Worm (Caenorhabditis elegans) whole organism, late embryonic: Measurements from ENCODE around the gene srf-3.

Experiments used
- C08G9.2 ChIP-seq: sonication (generic microtip); optimal IDR thresholded peaks from 2 replicates; lab custom pipeline; 2016; ENCODE audit warnings: mild to moderate bottlenecking, missing genetic modification characterization, moderate library complexity, missing compliant biosample characterization
- C38D4.7 ChIP-seq: fragments of 200-800 bp; sonication (Bioruptor generic); optimal IDR thresholded peaks from 2 replicates; lab custom pipeline; 2018; ENCODE audit warnings: mild to moderate bottlenecking, missing genetic modification characterization, moderate library complexity, missing compliant biosample characterization
- F13H6.1 ChIP-seq: sonication (generic microtip); optimal IDR thresholded peaks from 2 replicates; lab custom pipeline; 2016; ENCODE audit warnings: missing genetic modification characterization, missing compliant biosample characterization
- Y22D7AL.16 ChIP-seq: sonication (generic microtip); optimal IDR thresholded peaks from 2 replicates; lab custom pipeline; 2016; ENCODE audit warnings: missing genetic modification characterization, missing compliant biosample characterization
- ceh-14 ChIP-seq: sonication (generic microtip); optimal IDR thresholded peaks from 2 replicates; lab custom pipeline; 2016; ENCODE audit warnings: missing genotype, missing genetic modification characterization, missing compliant biosample characterization
- ceh-19 ChIP-seq: fragments of 200-800 bp; sonication (Bioruptor generic); optimal IDR thresholded peaks from 2 replicates; lab custom pipeline; 2018; ENCODE audit warnings: mild to moderate bottlenecking, missing genetic modification characterization, missing compliant biosample characterization
- ceh-22 ChIP-seq: sonication (generic microtip); optimal IDR thresholded peaks from 2 replicates; lab custom pipeline; 2017; ENCODE audit warnings: missing biosample characterization, missing genetic modification characterization
- ceh-24 ChIP-seq: sonication (generic microtip); optimal IDR thresholded peaks from 2 replicates; lab custom pipeline; 2016; ENCODE audit warnings: mild to moderate bottlenecking, missing genetic modification characterization, missing compliant biosample characterization
- ceh-30 ChIP-seq: fragments of 150-350 bp; optimal IDR thresholded peaks from 2 replicates; lab custom pipeline; 2014; ENCODE audit warnings: missing biosample characterization, missing genetic modification characterization
- ceh-31 ChIP-seq: sonication (generic microtip); optimal IDR thresholded peaks from 2 replicates; lab custom pipeline; 2016; ENCODE audit warnings: missing genetic modification characterization, missing compliant biosample characterization
- ceh-48 ChIP-seq: sonication (generic microtip); optimal IDR thresholded peaks from 2 replicates; lab custom pipeline; 2016; ENCODE audit warnings: missing genetic modification characterization, inconsistent platforms, missing compliant biosample characterization
- ceh-6 ChIP-seq: fragments of 200-800 bp; sonication (Bioruptor generic); optimal IDR thresholded peaks from 2 replicates; lab custom pipeline; 2018; ENCODE audit warnings: mild to moderate bottlenecking, missing genetic modification characterization, missing compliant biosample characterization
- che-1 ChIP-seq: sonication (generic microtip); optimal IDR thresholded peaks from 2 replicates; lab custom pipeline; 2016; ENCODE audit warnings: mild to moderate bottlenecking, missing genetic modification characterization, missing compliant biosample characterization
- elt-2 ChIP-seq: sonication (generic microtip); optimal IDR thresholded peaks from 2 replicates; lab custom pipeline; 2016; ENCODE audit warnings: missing genetic modification reagents, missing genetic modification characterization, missing compliant biosample characterization
- fax-1 ChIP-seq: sonication (generic microtip); optimal IDR thresholded peaks from 2 replicates; lab custom pipeline; 2016; ENCODE audit warnings: missing genotype, missing genetic modification characterization, missing compliant biosample characterization
- fkh-10 ChIP-seq: fragments of 150-350 bp; optimal IDR thresholded peaks from 2 replicates; lab custom pipeline; 2014; ENCODE audit warnings: missing biosample characterization, missing genetic modification reagents, missing genetic modification characterization
- fkh-6 ChIP-seq: sonication (generic microtip); optimal IDR thresholded peaks from 2 replicates; lab custom pipeline; 2016; ENCODE audit warnings: missing genetic modification characterization, missing compliant biosample characterization
- hlh-13 ChIP-seq: fragments of 200-800 bp; sonication (Bioruptor generic); optimal IDR thresholded peaks from 2 replicates; lab custom pipeline; 2018; ENCODE audit warnings: mild to moderate bottlenecking, missing genetic modification characterization, missing compliant biosample characterization
- hlh-15 ChIP-seq: sonication (generic microtip); optimal IDR thresholded peaks from 2 replicates; lab custom pipeline; 2016; ENCODE audit warnings: missing genetic modification characterization, missing compliant biosample characterization
- hlh-30 ChIP-seq: sonication (generic microtip); optimal IDR thresholded peaks from 2 replicates; lab custom pipeline; 2017; ENCODE audit warnings: antibody characterized with exemption, missing genetic modification characterization, missing compliant biosample characterization; ENCODE audit not compliant: insufficient read depth
- nfya-1 ChIP-seq: sonication (generic microtip); optimal IDR thresholded peaks from 2 replicates; lab custom pipeline; 2017; ENCODE audit warnings: missing genetic modification characterization, mild to moderate bottlenecking, missing compliant biosample characterization, antibody characterized with exemption, moderate library complexity
- nhr-232 ChIP-seq: sonication (generic microtip); optimal IDR thresholded peaks from 2 replicates; lab custom pipeline; 2016; ENCODE audit warnings: missing genetic modification characterization, missing compliant biosample characterization
- npax-4 ChIP-seq: sonication (generic microtip); optimal IDR thresholded peaks from 2 replicates; lab custom pipeline; 2016; ENCODE audit warnings: missing genetic modification characterization, missing compliant biosample characterization
- pag-3 ChIP-seq: sonication (generic microtip); optimal IDR thresholded peaks from 2 replicates; lab custom pipeline; 2016; ENCODE audit warnings: missing compliant biosample characterization, missing genetic modification characterization, borderline replicate concordance
- pat-9 ChIP-seq: fragments of 200-800 bp; sonication (Bioruptor generic); optimal IDR thresholded peaks from 2 replicates; lab custom pipeline; 2018; ENCODE audit warnings: mild to moderate bottlenecking, missing genetic modification characterization, moderate library complexity, missing compliant biosample characterization
- pqm-1 ChIP-seq: sonication (generic microtip); optimal IDR thresholded peaks from 2 replicates; lab custom pipeline; 2016; ENCODE audit warnings: missing genetic modification characterization, missing compliant biosample characterization
- rnt-1 ChIP-seq: sonication (generic microtip); optimal IDR thresholded peaks from 2 replicates; lab custom pipeline; 2016; ENCODE audit warnings: missing genetic modification characterization, missing compliant biosample characterization
- sox-4 ChIP-seq: sonication (generic microtip); optimal IDR thresholded peaks from 2 replicates; lab custom pipeline; 2017; ENCODE audit warnings: mild to moderate bottlenecking, missing genetic modification characterization, inconsistent platforms, missing compliant biosample characterization
- tbx-7 ChIP-seq: sonication (generic microtip); optimal IDR thresholded peaks from 2 replicates; lab custom pipeline; 2016; ENCODE audit warnings: missing genotype, missing genetic modification characterization, missing compliant biosample characterization
- ttx-3 ChIP-seq: sonication (generic microtip); optimal IDR thresholded peaks from 2 replicates; lab custom pipeline; 2016; ENCODE audit warnings: missing genetic modification reagents, missing genetic modification characterization, missing compliant biosample characterization
- unc-3 ChIP-seq, 2 experiments: fragments of 200-800 bp in 1 of 2; sonication (Bioruptor generic) in 1 of 2; sonication (generic microtip) in 1 of 2; conservative IDR thresholded peaks in 1 of 2; optimal IDR thresholded peaks in 1 of 2; 2 replicates each; pipeline versions ENCODE4 v1.3.6 to Lab custom; 2016 to 2022; ENCODE audit warnings: missing compliant biosample characterization in 2 of 2, missing genetic modification characterization in 2 of 2, missing genetic modification reagents in 1 of 2
- unc-42 ChIP-seq: sonication (generic microtip); optimal IDR thresholded peaks from 2 replicates; lab custom pipeline; 2016; ENCODE audit warnings: missing genotype, missing genetic modification characterization, missing compliant biosample characterization
- unc-55 ChIP-seq: sonication (generic microtip); optimal IDR thresholded peaks from 2 replicates; lab custom pipeline; 2017; ENCODE audit warnings: missing biosample characterization, missing genetic modification reagents, missing genetic modification characterization
- unc-86 ChIP-seq: sonication (generic microtip); optimal IDR thresholded peaks from 2 replicates; lab custom pipeline; 2016; ENCODE audit warnings: missing genetic modification characterization, missing compliant biosample characterization

The srf-3 gene

DNA sequence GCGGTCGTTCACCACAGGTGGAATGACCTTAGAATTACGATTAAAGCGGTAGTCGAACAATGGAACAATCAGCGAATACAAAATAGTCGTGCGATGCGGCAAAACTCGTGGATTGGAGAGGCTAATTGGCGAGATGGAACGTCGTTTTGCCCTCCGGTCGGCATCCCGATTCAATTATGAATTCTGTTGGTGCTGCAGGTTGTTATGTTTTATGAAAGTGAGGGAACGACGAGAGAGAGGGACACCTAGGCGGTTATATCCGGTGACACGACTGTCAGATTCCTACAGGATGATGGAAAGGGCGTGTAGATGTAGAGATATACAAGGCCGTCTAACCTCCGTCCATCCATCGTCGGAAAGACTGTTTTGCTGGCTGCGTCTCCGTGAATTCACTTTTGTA is 32.7 kb upstream of the srf-3 start:
- TF ChIP-seq ceh-31 (tag; lab: Kevin White, UChicago) (peak; percentile 64), unc-42 (tag; lab: Kevin White, UChicago) (peak; percentile 17), rnt-1 (peak; percentile 9), fax-1 (tag; lab: Kevin White, UChicago) (no peak)

ce11 chrIV:12817539-12817938 is 31.8 kb upstream of the srf-3 start:
- no peak for TF ChIP-seq che-1 (tag; lab: Kevin White, UChicago)
- TF ChIP-seq nhr-232 = no peak
- TF ChIP-seq ttx-3 = no peak
- TF ChIP-seq Y22D7AL.16 = no peak
- no peak for TF ChIP-seq ceh-22 (tag; lab: Kevin White, UChicago)
- no peak for TF ChIP-seq ceh-48 (tag; lab: Kevin White, UChicago)
- TF ChIP-seq F13H6.1 (tag; lab: Kevin White, UChicago) = no peak

ce11 chrIV:12825304-12825703 is 24.0 kb upstream of the srf-3 start, which contains the start of gene M02B1.4:
TSS of gene M02B1.4 (minus strand) at chrIV:12825312.
- TF ChIP-seq ceh-24 (tag; lab: Kevin White, UChicago) (no peak), hlh-15 (no peak), ceh-31 (tag; lab: Kevin White, UChicago) (no peak), ceh-30 (tag; lab: Kevin White, UChicago) (no peak), pqm-1 (no peak), C38D4.7 (no peak), sox-4 (no peak), pat-9 (tag; lab: Kevin White, UChicago) (no peak)
- TF ChIP-seq, all 69 proteins: peak for 0

DNA sequence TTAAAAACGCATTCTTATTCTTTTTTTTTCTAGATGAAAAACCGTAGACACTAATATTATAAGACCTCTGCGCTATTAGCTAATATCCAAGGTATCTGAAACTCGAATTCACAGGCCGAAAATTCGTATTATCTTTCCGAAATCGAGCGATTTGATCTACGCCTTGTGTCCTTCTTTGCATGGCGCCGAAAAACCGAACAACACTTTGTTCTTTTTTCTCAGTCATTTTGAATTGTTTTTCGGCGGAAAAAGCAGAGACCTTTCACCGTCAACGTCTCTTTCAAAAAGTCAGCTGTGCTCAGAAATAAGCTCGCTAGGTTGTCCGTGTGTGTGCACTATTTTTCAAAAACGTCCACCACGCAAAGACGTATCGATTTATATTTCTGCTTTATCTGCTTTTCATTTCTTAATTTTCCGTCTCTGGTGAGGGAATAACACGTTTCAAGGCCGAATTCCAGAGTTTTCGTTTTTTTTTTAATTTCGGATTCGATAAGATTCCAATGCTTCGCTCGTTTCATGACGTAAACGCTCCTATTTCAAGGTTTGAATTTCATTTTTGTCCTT is 18.4 kb upstream of the srf-3 start:
- TF ChIP-seq ceh-48 (tag; lab: Kevin White, UChicago) (peak; percentile 49), fkh-10 (GFP tag; lab: Kevin White, UChicago) (no peak)

ce11 chrIV:12831609-12832500 is 17.5 kb upstream of the srf-3 start:
- TF ChIP-seq ceh-14 (tag; lab: Kevin White, UChicago) (no peak), unc-42 (tag; lab: Kevin White, UChicago) (no peak)

DNA sequence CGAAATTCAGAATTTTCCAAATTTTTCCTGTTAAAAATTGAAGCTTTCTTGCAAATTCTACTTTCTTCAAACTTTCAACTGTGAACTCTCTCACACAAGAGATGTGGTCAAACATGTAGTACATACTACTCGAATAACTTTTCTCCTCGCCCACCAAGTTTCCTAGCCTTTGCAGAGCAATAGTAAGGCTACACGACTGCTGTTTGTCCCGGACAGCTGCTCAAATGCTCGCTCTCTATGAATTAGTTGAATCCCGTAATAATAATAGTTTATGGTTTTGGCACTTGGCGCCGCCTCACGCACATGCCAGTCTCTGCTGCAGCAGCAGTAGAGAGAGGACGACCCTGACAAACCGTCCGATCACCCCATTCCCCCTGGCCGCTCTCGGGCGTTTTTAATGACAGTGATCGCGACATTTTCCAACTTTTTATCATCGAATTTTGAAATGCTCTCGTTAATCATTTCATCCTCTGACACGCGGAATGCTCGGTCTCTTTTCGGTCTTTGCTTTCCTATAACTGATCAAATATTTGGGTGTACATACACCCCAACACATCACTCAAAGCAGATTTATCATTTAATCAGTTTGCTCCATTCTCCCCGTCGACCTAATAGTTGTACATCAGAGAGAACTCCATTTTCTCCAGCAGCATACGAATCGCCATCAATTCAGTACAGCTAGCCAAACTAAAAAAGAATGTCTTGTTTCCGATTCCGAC is 15.5 kb upstream of the srf-3 start:
- TF ChIP-seq unc-55 (GFP tag; lab: Kevin White, UChicago) = no peak
- TF ChIP-seq elt-2 (tag; lab: Kevin White, UChicago) = peak; percentile 8

- no peak for TF ChIP-seq pag-3 (tag; lab: Kevin White, UChicago)
- peak; percentile 22 for TF ChIP-seq nfya-1 (tag; lab: Kevin White, UChicago)
These were observed 14.9 kb upstream of the srf-3 start for ce11 chrIV:12834417-12834731.

- TF ChIP-seq hlh-30 (tag; lab: Kevin White, UChicago) = no peak
- no peak for TF ChIP-seq ceh-19
- TF ChIP-seq ceh-6 (GFP tag; lab: Kevin White, UChicago) = no peak
- TF ChIP-seq ceh-22 (tag; lab: Kevin White, UChicago) = no peak
- TF ChIP-seq npax-4 (tag; lab: Kevin White, UChicago) = no peak
- no peak for TF ChIP-seq nhr-232
- no peak for TF ChIP-seq che-1 (tag; lab: Kevin White, UChicago)
- TF ChIP-seq C08G9.2 (tag; lab: Kevin White, UChicago) = no peak
- TF ChIP-seq hlh-13 (GFP tag; lab: Kevin White, UChicago) = no peak
- TF ChIP-seq hlh-15 = no peak
- no peak for TF ChIP-seq unc-3 (GFP tag; conservative IDR thresholded peaks at IDR 0.05; lab: Robert Waterston, UW)
- TF ChIP-seq unc-3 (tag; optimal IDR thresholded peaks at IDR 0.05; lab: Kevin White, UChicago) = no peak
- TF ChIP-seq tbx-7 (tag; lab: Kevin White, UChicago) = no peak
- TF ChIP-seq unc-86 (tag; lab: Kevin White, UChicago) = no peak
- TF ChIP-seq fkh-6 (tag; lab: Kevin White, UChicago) = no peak
- no peak for TF ChIP-seq pqm-1
These were observed 13.9 kb upstream of the srf-3 start for ce11 chrIV:12835363-12835762.
